Worm (Caenorhabditis elegans): ENCODE measurements around the gene F55G7.5.

The F55G7.5 gene

DNA sequence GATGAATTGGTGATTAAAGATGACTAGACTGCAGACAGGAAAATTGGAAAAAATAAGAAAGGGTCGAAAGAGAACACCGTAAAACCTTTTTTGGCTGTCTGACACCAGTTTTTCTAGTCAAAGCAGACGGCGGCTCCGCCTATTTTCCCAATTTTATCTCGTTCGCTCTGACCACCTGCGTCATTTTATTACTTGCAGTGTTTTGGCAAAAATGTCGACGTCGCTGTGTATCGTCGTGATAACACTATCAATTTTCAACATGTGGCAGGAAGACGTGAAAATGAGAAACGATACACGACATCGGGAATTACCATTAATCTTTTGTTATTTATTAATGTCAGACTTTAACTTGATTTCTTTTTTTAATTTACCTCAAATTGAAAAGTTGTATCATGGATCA lies 28.7 kb downstream of the F55G7.5 start, which contains the start of gene Y62H9A.15:
Y62H9A.15 (minus strand) TSS at position 100 of the 400 bp plus-strand sequence.
- TF ChIP-seq Y95B8A.8 (GFP tag; IDR thresholded peaks at IDR 0.05) (no peak), nhr-80 (tag; optimal IDR thresholded peaks at IDR 0.05) (peak; percentile 15), akir-1 (GFP tag; optimal IDR thresholded peaks at IDR 0.05) (no peak)

DNA sequence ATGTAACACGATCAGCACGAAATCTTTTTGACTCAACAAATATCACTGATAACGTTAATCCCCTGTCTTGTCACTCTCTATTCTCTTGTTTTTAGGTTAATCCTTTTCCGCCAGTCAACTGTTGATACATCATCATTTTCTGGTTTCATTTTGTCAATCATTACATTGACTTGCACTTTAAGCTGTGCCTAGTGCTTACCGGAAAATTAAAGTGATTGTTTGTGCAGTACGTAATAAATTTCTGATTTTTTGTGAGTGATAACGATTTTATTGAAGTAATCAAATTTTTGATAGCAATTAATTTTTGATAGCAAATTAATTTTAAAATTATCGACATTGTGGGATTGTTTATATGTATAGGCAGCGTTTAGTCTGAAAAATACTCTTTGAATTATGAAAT lies 29.6 kb downstream of the F55G7.5 start:
- TF ChIP-seq F55B11.4 (tag; optimal IDR thresholded peaks at IDR 0.05; ENCODE audit: borderline replicate concordance, insufficient read depth) (no peak), ets-4 (GFP tag; optimal IDR thresholded peaks at IDR 0.05) (peak; percentile 35), nhr-80 (tag; optimal IDR thresholded peaks at IDR 0.05) (peak; percentile 66)

DNA sequence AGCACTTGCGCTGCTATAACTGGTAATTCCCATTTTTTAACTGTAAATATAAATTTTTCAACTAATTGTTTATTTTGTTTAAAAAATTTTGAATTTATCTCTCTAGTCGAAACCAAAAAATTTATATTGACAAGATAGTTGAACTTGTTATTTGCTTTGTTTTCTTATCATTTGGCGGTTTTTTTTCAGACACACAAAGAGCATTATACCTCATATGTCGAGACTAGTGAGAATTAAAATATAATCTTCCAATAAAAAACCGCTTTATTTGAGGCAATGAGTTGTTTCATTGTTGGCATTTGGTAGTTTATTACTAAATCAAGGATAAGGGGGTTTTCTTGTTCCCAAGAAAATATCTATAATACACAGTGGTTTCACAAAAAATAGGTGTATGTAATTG lies 30.5 kb downstream of the F55G7.5 start:
- TF ChIP-seq F22D6.2 (tag; optimal IDR thresholded peaks at IDR 0.05) (no peak), nfya-1 (tag; optimal IDR thresholded peaks at IDR 0.05; ENCODE audit: borderline replicate concordance, insufficient read depth) (no peak), lsy-27 (tag; optimal IDR thresholded peaks at IDR 0.05; ENCODE audit: borderline replicate concordance, insufficient read depth) (no peak), atf-7 (tag; optimal IDR thresholded peaks at IDR 0.05) (no peak), hlh-26 (GFP tag; conservative IDR thresholded peaks at IDR 0.05) (no peak), gei-17 (GFP tag; optimal IDR thresholded peaks at IDR 0.05) (no peak), ztf-26 (tag; optimal IDR thresholded peaks at IDR 0.05) (no peak), madf-8 (GFP tag; conservative IDR thresholded peaks at IDR 0.05) (no peak), Y95B8A.8 (GFP tag; IDR thresholded peaks at IDR 0.05) (no peak), F37B4.10 (GFP tag; IDR thresholded peaks at IDR 0.05) (no peak), cebp-1 (GFP tag; IDR thresholded peaks at IDR 0.05) (no peak), cebp-1 (tag; optimal IDR thresholded peaks at IDR 0.05) (no peak), B0035.1 (tag; optimal IDR thresholded peaks at IDR 0.05) (no peak), cebp-2 (GFP tag; IDR thresholded peaks at IDR 0.05) (no peak), ceh-79 (tag; optimal IDR thresholded peaks at IDR 0.05) (no peak), D2030.7 (GFP tag; IDR thresholded peaks at IDR 0.05) (no peak), tbp1 (GFP tag; optimal IDR thresholded peaks at IDR 0.05) (no peak), somi-1 (GFP tag; optimal IDR thresholded peaks at IDR 0.05) (no peak), egl-44 (GFP tag; IDR thresholded peaks at IDR 0.05) (no peak), T26A5.8 (tag; optimal IDR thresholded peaks at IDR 0.05) (no peak), rpc-1 (optimal IDR thresholded peaks at IDR 0.05) (no peak), rpc-1 (tag; optimal IDR thresholded peaks at IDR 0.05) (no peak)

DNA sequence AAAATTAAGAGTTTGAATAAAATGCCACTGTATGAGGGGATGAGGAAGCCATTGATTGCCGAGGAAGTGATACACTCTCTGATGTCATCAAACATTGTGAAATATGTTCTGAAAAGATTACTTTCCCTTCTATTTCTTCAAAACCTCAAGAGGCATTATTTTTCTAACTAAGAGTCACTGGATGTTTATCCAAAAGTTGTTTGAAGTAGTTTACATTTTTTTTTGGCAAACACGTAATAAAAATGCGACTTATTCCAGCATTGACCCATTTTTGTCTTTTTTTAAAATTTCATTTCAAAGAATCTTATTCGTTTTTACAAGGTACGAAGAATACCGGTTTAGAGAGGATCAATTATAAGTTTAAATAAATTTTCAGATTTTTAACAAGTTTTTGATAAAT lies 31.5 kb downstream of the F55G7.5 start, which contains the start of gene Y62H9A.11:
Y62H9A.11 (minus strand) TSS at position 101 of the 400 bp plus-strand sequence.
- no peak for TF ChIP-seq F10E7.11 (tag; optimal IDR thresholded peaks at IDR 0.05)
- TF ChIP-seq nhr-27 (tag; optimal IDR thresholded peaks at IDR 0.05), result no peak
- TF ChIP-seq hsf-1 (GFP tag; IDR thresholded peaks at IDR 0.05), result no peak
- TF ChIP-seq hmg-20 (GFP tag; IDR thresholded peaks at IDR 0.05), result no peak
- TF ChIP-seq Y53F4B.3 (GFP tag; IDR thresholded peaks at IDR 0.05), result no peak
- no peak for TF ChIP-seq atf-7 (tag; optimal IDR thresholded peaks at IDR 0.05)
- TF ChIP-seq akir-1 (GFP tag; optimal IDR thresholded peaks at IDR 0.05), result no peak
- no peak for TF ChIP-seq lin-54 (GFP tag; optimal IDR thresholded peaks at IDR 0.05)
- TF ChIP-seq ZK185.1 (tag; optimal IDR thresholded peaks at IDR 0.05; ENCODE audit: poor library complexity, severe bottlenecking), result no peak
- TF ChIP-seq ccch-3 (GFP tag; optimal IDR thresholded peaks at IDR 0.05), result no peak
- no peak for TF ChIP-seq lsy-27 (tag; optimal IDR thresholded peaks at IDR 0.05; ENCODE audit: borderline replicate concordance, insufficient read depth)
- TF ChIP-seq hlh-12 (tag; optimal IDR thresholded peaks at IDR 0.05), result no peak
- no peak for TF ChIP-seq madf-8 (GFP tag; conservative IDR thresholded peaks at IDR 0.05)
- TF ChIP-seq nhr-90 (tag; optimal IDR thresholded peaks at IDR 0.05), result no peak
